Fruit fly (Drosophila melanogaster): ENCODE measurements around the gene CG12011.

CG12011 gene

dm6 chr3L:1730873-1731272 is 36.5 kb downstream of the CG12011 start, which contains the start of gene drpr (continued):
- TF ChIP-seq mld (GFP tag; IDR thresholded peaks at IDR 0.05; ENCODE audit: partially characterized antibody) (peak; percentile 19; the same call in 1 of the 3 replicates), ac (GFP tag; optimal IDR thresholded peaks at IDR 0.05) (no peak), Dbx (GFP tag; IDR thresholded peaks at IDR 0.05) (no peak), twi (tag; optimal IDR thresholded peaks at IDR 0.05) (no peak), CG17829 (tag; optimal IDR thresholded peaks at IDR 0.05) (peak; percentile 58), CG17385 (GFP tag; optimal IDR thresholded peaks at IDR 0.05) (peak; percentile 48), nmo (GFP tag; optimal IDR thresholded peaks at IDR 0.05) (peak; percentile 36), CG9215 (GFP tag; IDR thresholded peaks at IDR 0.05) (no peak), CG12071 (GFP tag; optimal IDR thresholded peaks at IDR 0.05) (no peak), vnd (GFP tag; IDR thresholded peaks at IDR 0.05; ENCODE audit: partially characterized antibody) (no peak), zen (tag; optimal IDR thresholded peaks at IDR 0.05) (peak; percentile 41), Hr3 (GFP tag; optimal IDR thresholded peaks at IDR 0.05) (no peak), CG12104 (GFP tag; optimal IDR thresholded peaks at IDR 0.05) (no peak), danr (GFP tag; IDR thresholded peaks at IDR 0.05) (no peak), CG7271 (tag; optimal IDR thresholded peaks at IDR 0.05) (no peak), CG32772 (GFP tag; IDR thresholded peaks at IDR 0.05) (no peak), CG3838 (GFP tag; optimal IDR thresholded peaks at IDR 0.05) (peak; percentile 12), slou (GFP tag; optimal IDR thresholded peaks at IDR 0.05) (no peak), CG7556 (GFP tag; optimal IDR thresholded peaks at IDR 0.05) (no peak), Rfx (GFP tag; IDR thresholded peaks at IDR 0.05) (peak; percentile 10; the same call in 1 of the 2 replicates), CG30431 (GFP tag; optimal IDR thresholded peaks at IDR 0.05) (no peak), ems (GFP tag; optimal IDR thresholded peaks at IDR 0.05) (no peak), Elba2 (GFP tag; optimal IDR thresholded peaks at IDR 0.05) (no peak), Sox102F (GFP tag; optimal IDR thresholded peaks at IDR 0.05) (no peak), CG13287 (GFP tag; IDR thresholded peaks at IDR 0.05; ENCODE audit: partially characterized antibody) (no peak), CG17359 (tag; optimal IDR thresholded peaks at IDR 0.05) (peak; percentile 21), Dll (GFP tag; IDR thresholded peaks at IDR 0.05; ENCODE audit: partially characterized antibody) (no peak), CG7928 (GFP tag; optimal IDR thresholded peaks at IDR 0.05) (no peak), CG31224 (GFP tag; IDR thresholded peaks at IDR 0.05) (no peak), CG11695 (GFP tag; IDR thresholded peaks at IDR 0.05) (no peak), CoRest (tag; optimal IDR thresholded peaks at IDR 0.05) (peak; percentile 40), insv (GFP tag; optimal IDR thresholded peaks at IDR 0.05) (no peak), CG12299 (tag; optimal IDR thresholded peaks at IDR 0.05) (peak; percentile 81), tgo (GFP tag; IDR thresholded peaks at IDR 0.05) (no peak), gfzf (GFP tag; optimal IDR thresholded peaks at IDR 0.05) (peak; percentile 94), ato (GFP tag; IDR thresholded peaks at IDR 0.05; ENCODE audit: partially characterized antibody) (no peak; the same call in 1 of the 2 replicates), lbe (GFP tag; optimal IDR thresholded peaks at IDR 0.05) (no peak), ewg (GFP tag; optimal IDR thresholded peaks at IDR 0.05) (peak; percentile 64), Mad (GFP tag; optimal IDR thresholded peaks at IDR 0.05) (peak; percentile 3), stc (GFP tag; IDR thresholded peaks at IDR 0.05) (no peak; the same call in 1 of the 2 replicates), jing (GFP tag; optimal IDR thresholded peaks at IDR 0.05) (no peak), CG12391 (tag; optimal IDR thresholded peaks at IDR 0.05) (peak; percentile 26), MBD-R2 (GFP tag; IDR thresholded peaks at IDR 0.05) (peak; percentile 86), CG18011 (GFP tag; optimal IDR thresholded peaks at IDR 0.05) (no peak), E2f1 (GFP tag; IDR thresholded peaks at IDR 0.05) (no peak), CG34376 (GFP tag; optimal IDR thresholded peaks at IDR 0.05) (peak; percentile 13), Side (GFP tag; optimal IDR thresholded peaks at IDR 0.05) (no peak), chif (GFP tag; optimal IDR thresholded peaks at IDR 0.05) (no peak), Scr (GFP tag; IDR thresholded peaks at IDR 0.05; ENCODE audit: partially characterized antibody) (peak; percentile 21; the same call in 1 of the 2 replicates), nerfin-1 (tag; optimal IDR thresholded peaks at IDR 0.05) (peak; percentile 21), CG11093 (GFP tag; IDR thresholded peaks at IDR 0.05) (no peak)
